Fruit fly (Drosophila melanogaster) whole organism, pupa: ENCODE measurements around the gene CG10365.

Experiments
- CG10348 ChIP-seq: fragments of 200-800 bp; sonication (Bioruptor generic); IDR thresholded peaks from 2 replicates; pipeline ENCODE4 v1.3.6; 2022; ENCODE audit warnings: missing biosample characterization, missing genetic modification characterization
- CG12605 ChIP-seq: fragments of 200-800 bp; sonication (Bioruptor generic); IDR thresholded peaks from 2 replicates; pipeline ENCODE4 v1.3.6; 2022; ENCODE audit warnings: missing biosample characterization, missing genetic modification characterization
- CG14655 ChIP-seq: fragments of 200-800 bp; sonication (Bioruptor generic); optimal IDR thresholded peaks from 3 replicates; lab custom pipeline; 2017; ENCODE audit warnings: mild to moderate bottlenecking, missing biosample characterization, missing genetic modification reagents, missing genetic modification characterization
- CG32121 ChIP-seq: fragments of 200-800 bp; sonication (Bioruptor generic); IDR thresholded peaks from 2 replicates; pipeline ENCODE4 v1.3.6; 2022; ENCODE audit warnings: missing biosample characterization, missing genetic modification characterization
- CG34367 ChIP-seq: fragments of 200-800 bp; sonication (Bioruptor generic); optimal IDR thresholded peaks from 2 replicates; lab custom pipeline; 2018; ENCODE audit warnings: missing biosample characterization, mild to moderate bottlenecking, missing genetic modification characterization
- CG8159 ChIP-seq: fragments of 200-800 bp; sonication (Bioruptor generic); optimal IDR thresholded peaks from 3 replicates; lab custom pipeline; 2018; ENCODE audit warnings: missing biosample characterization, mild to moderate bottlenecking, missing genetic modification characterization, moderate library complexity
- D1 ChIP-seq: fragments of 200-800 bp; sonication (Bioruptor generic); optimal IDR thresholded peaks from 2 replicates; lab custom pipeline; 2018; ENCODE audit warnings: missing biosample characterization, mild to moderate bottlenecking, missing genetic modification characterization, moderate library complexity
- EcR ChIP-seq: fragments of 200-800 bp; sonication (Bioruptor generic); optimal IDR thresholded peaks from 3 replicates; lab custom pipeline; 2019; ENCODE audit warnings: missing biosample characterization, missing genetic modification characterization, mild to moderate bottlenecking, moderate library complexity, missing genetic modification reagents
- Ets98B ChIP-seq: fragments of 200-800 bp; sonication (Bioruptor generic); IDR thresholded peaks from 2 replicates; pipeline ENCODE4 v1.3.6; 2022; ENCODE audit warnings: missing biosample characterization, missing genetic modification characterization

- no peak for TF ChIP-seq CG34367 (tag; lab: Kevin White, UChicago)
- no peak for TF ChIP-seq CG12605 (GFP tag; lab: Robert Waterston, UW)
- TF ChIP-seq Ets98B (GFP tag; lab: Robert Waterston, UW) = no peak
- no peak for TF ChIP-seq CG8159 (tag; lab: Kevin White, UChicago)
- no peak for TF ChIP-seq CG32121 (GFP tag; lab: Robert Waterston, UW)
- no peak for TF ChIP-seq CG10348 (GFP tag; lab: Robert Waterston, UW)
- TF ChIP-seq CG14655 (GFP tag; lab: Kevin White, UChicago) = no peak
- TF ChIP-seq D1 (tag; lab: Kevin White, UChicago) = no peak
- no peak for TF ChIP-seq EcR
Observed at dm6 chr3R:23729066-23729465, 5.9 kb downstream of the CG10365 start.
